Worm (Caenorhabditis elegans) whole organism, L1 larva: ENCODE measurements around the gene twk-9.

Experiments used
- C04F5.9 ChIP-seq: sonication (generic microtip); optimal IDR thresholded peaks from 2 replicates; lab custom pipeline; 2016; ENCODE audit warnings: missing genetic modification characterization, missing compliant biosample characterization
- aha-1 ChIP-seq: fragments of 150-350 bp; optimal IDR thresholded peaks from 2 replicates; lab custom pipeline; 2014; ENCODE audit warnings: missing biosample characterization, missing genetic modification characterization
- alr-1 ChIP-seq: fragments of 200-800 bp; sonication (Bioruptor generic); optimal IDR thresholded peaks from 2 replicates; lab custom pipeline; 2018; ENCODE audit warnings: borderline replicate concordance, mild to moderate bottlenecking, missing genetic modification characterization, missing compliant biosample characterization
- ceh-88 ChIP-seq: fragments of 200-800 bp; sonication (Bioruptor generic); IDR thresholded peaks from 2 replicates; pipeline ENCODE4 v1.3.6; 2022; ENCODE audit warnings: missing genetic modification characterization, missing compliant biosample characterization
- ces-1 ChIP-seq: fragments of 150-350 bp; optimal IDR thresholded peaks from 2 replicates; lab custom pipeline; 2014; ENCODE audit warnings: missing biosample characterization, missing genetic modification reagents, missing genetic modification characterization
- efl-1 ChIP-seq, 4 experiments: fragments of 150-350 bp; optimal IDR thresholded peaks in 3 of 4; peaks in 1 of 4; 1 replicate in 1 of 4; 2 replicates in 3 of 4; lab custom pipeline; 2014; ENCODE audit warnings: missing biosample characterization in 2 of 4, missing genetic modification characterization in 2 of 4, missing genetic modification reagents in 2 of 4
- efl-3 ChIP-seq: fragments of 200-800 bp; sonication (Bioruptor generic); optimal IDR thresholded peaks from 2 replicates; lab custom pipeline; 2018; ENCODE audit warnings: mild to moderate bottlenecking, missing genetic modification characterization, missing compliant biosample characterization
- egl-27 ChIP-seq, 2 experiments: fragments of 150-350 bp in 1 of 2; sonication (generic microtip); optimal IDR thresholded peaks; 3 replicates each; lab custom pipeline; 2017 to 2018; ENCODE audit warnings: missing biosample characterization in 2 of 2, missing genetic modification characterization in 2 of 2, missing genetic modification reagents in 2 of 2
- elt-2 ChIP-seq: sonication (generic microtip); optimal IDR thresholded peaks from 2 replicates; lab custom pipeline; 2016; ENCODE audit warnings: missing genetic modification characterization, mild to moderate bottlenecking, inconsistent platforms, missing compliant biosample characterization, missing genetic modification reagents
- fkh-10 ChIP-seq: sonication (generic microtip); optimal IDR thresholded peaks from 2 replicates; lab custom pipeline; 2017; ENCODE audit warnings: missing biosample characterization, missing genetic modification reagents, missing genetic modification characterization
- fkh-4 ChIP-seq: sonication (generic microtip); optimal IDR thresholded peaks from 2 replicates; lab custom pipeline; 2016; ENCODE audit warnings: missing compliant biosample characterization, missing genetic modification characterization, borderline replicate concordance
- fkh-8 ChIP-seq: sonication (generic microtip); optimal IDR thresholded peaks from 2 replicates; lab custom pipeline; 2016; ENCODE audit warnings: mild to moderate bottlenecking, missing genetic modification characterization, missing compliant biosample characterization
- fos-1 ChIP-seq: fragments of 150-350 bp; optimal IDR thresholded peaks from 2 replicates; lab custom pipeline; 2014; ENCODE audit warnings: missing biosample characterization, missing genetic modification characterization
- grh-1 ChIP-seq: fragments of 200-800 bp; sonication (Bioruptor generic); IDR thresholded peaks from 2 replicates; pipeline ENCODE4 v1.3.6; 2022; ENCODE audit warnings: missing genetic modification reagents, missing genetic modification characterization, missing compliant biosample characterization
- hlh-4 ChIP-seq: sonication (generic microtip); optimal IDR thresholded peaks from 2 replicates; lab custom pipeline; 2016; ENCODE audit warnings: mild to moderate bottlenecking, missing genetic modification characterization, missing compliant biosample characterization
- irx-1 ChIP-seq: sonication (generic microtip); optimal IDR thresholded peaks from 2 replicates; lab custom pipeline; 2016; ENCODE audit warnings: missing genetic modification characterization, missing compliant biosample characterization
- jun-1 ChIP-seq: fragments of 150-350 bp; optimal IDR thresholded peaks from 2 replicates; lab custom pipeline; 2014; ENCODE audit warnings: missing biosample characterization, missing genetic modification reagents, missing genetic modification characterization
- lin-14 ChIP-seq: fragments of 200-800 bp; sonication (Bioruptor generic); optimal IDR thresholded peaks from 2 replicates; lab custom pipeline; 2018; ENCODE audit warnings: mild to moderate bottlenecking, missing genetic modification characterization, moderate library complexity, missing compliant biosample characterization
- mdl-1 ChIP-seq, 2 experiments: fragments of 150-350 bp; optimal IDR thresholded peaks; 2 replicates each; lab custom pipeline; 2014 to 2017; ENCODE audit warnings: missing biosample characterization in 2 of 2, missing genetic modification characterization in 2 of 2, inconsistent platforms in 1 of 2
- mef-2 ChIP-seq: fragments of 150-350 bp; optimal IDR thresholded peaks from 2 replicates; lab custom pipeline; 2014; ENCODE audit warnings: missing biosample characterization, missing genetic modification characterization
- nhr-11 ChIP-seq: fragments of 150-350 bp; optimal IDR thresholded peaks from 2 replicates; lab custom pipeline; 2014; ENCODE audit warnings: missing biosample characterization, missing genetic modification characterization
- nhr-19 ChIP-seq: fragments of 200-800 bp; sonication (Bioruptor generic); conservative IDR thresholded peaks from 2 replicates; pipeline ENCODE4 v1.3.6; 2022; ENCODE audit warnings: missing genetic modification characterization, missing compliant biosample characterization
- nhr-20 ChIP-seq: sonication (generic microtip); optimal IDR thresholded peaks from 2 replicates; lab custom pipeline; 2016; ENCODE audit warnings: mild to moderate bottlenecking, missing genetic modification characterization, missing compliant biosample characterization
- nhr-71 ChIP-seq: sonication (generic microtip); optimal IDR thresholded peaks from 2 replicates; lab custom pipeline; 2016; ENCODE audit warnings: mild to moderate bottlenecking, missing genetic modification characterization, moderate library complexity, missing compliant biosample characterization
- nhr-76 ChIP-seq: sonication (generic microtip); optimal IDR thresholded peaks from 2 replicates; lab custom pipeline; 2017; ENCODE audit warnings: missing biosample characterization, missing genetic modification characterization
- nhr-85 ChIP-seq: sonication (generic microtip); peaks from one replicate; lab custom pipeline; 2016; ENCODE audit warnings: missing genetic modification characterization, inconsistent platforms, missing compliant biosample characterization
- pag-3 ChIP-seq: sonication (generic microtip); optimal IDR thresholded peaks from 2 replicates; lab custom pipeline; 2017; ENCODE audit warnings: missing genetic modification characterization, mild to moderate bottlenecking, missing compliant biosample characterization, antibody characterized with exemption, borderline replicate concordance; ENCODE audit not compliant: insufficient read depth
- pax-3 ChIP-seq: fragments of 200-800 bp; sonication (Bioruptor generic); optimal IDR thresholded peaks from 2 replicates; lab custom pipeline; 2018; ENCODE audit warnings: mild to moderate bottlenecking, missing genetic modification characterization, moderate library complexity, missing compliant biosample characterization
- rnt-1 ChIP-seq: sonication (generic microtip); optimal IDR thresholded peaks from 2 replicates; lab custom pipeline; 2016; ENCODE audit warnings: mild to moderate bottlenecking, missing genetic modification characterization, moderate library complexity, missing compliant biosample characterization
- snpc-4 ChIP-seq: fragments of 150-350 bp; optimal IDR thresholded peaks from 2 replicates; lab custom pipeline; 2014; ENCODE audit warnings: missing biosample characterization, missing genetic modification characterization
- sup-37 ChIP-seq: fragments of 200-800 bp; sonication (Bioruptor generic); optimal IDR thresholded peaks from 2 replicates; lab custom pipeline; 2018; ENCODE audit warnings: mild to moderate bottlenecking, missing genetic modification characterization, missing compliant biosample characterization
- swsn-7 ChIP-seq: sonication (generic microtip); optimal IDR thresholded peaks from 2 replicates; lab custom pipeline; 2016; ENCODE audit warnings: missing genetic modification characterization, missing compliant biosample characterization
- tlp-1 ChIP-seq: fragments of 150-350 bp; optimal IDR thresholded peaks from 2 replicates; lab custom pipeline; 2014; ENCODE audit warnings: missing biosample characterization, missing genetic modification characterization
- unc-30 ChIP-seq: sonication (generic microtip); optimal IDR thresholded peaks from 2 replicates; lab custom pipeline; 2017; ENCODE audit warnings: missing biosample characterization, missing genetic modification characterization
- unc-86 ChIP-seq: sonication (generic microtip); optimal IDR thresholded peaks from 2 replicates; lab custom pipeline; 2016; ENCODE audit warnings: missing genetic modification characterization, missing compliant biosample characterization
- unc-98 ChIP-seq: fragments of 200-800 bp; sonication (Bioruptor generic); IDR thresholded peaks from 2 replicates; pipeline ENCODE4 v1.3.6; 2022; ENCODE audit warnings: missing genetic modification characterization, missing compliant biosample characterization
- zag-1 ChIP-seq: fragments of 150-350 bp; optimal IDR thresholded peaks from 2 replicates; lab custom pipeline; 2014; ENCODE audit warnings: missing biosample characterization, missing genetic modification characterization
- zip-4 ChIP-seq: fragments of 200-800 bp; sonication (Bioruptor generic); optimal IDR thresholded peaks from 2 replicates; lab custom pipeline; 2018; ENCODE audit warnings: mild to moderate bottlenecking, missing genetic modification characterization, moderate library complexity, missing compliant biosample characterization
- ztf-11 ChIP-seq, 2 experiments: sonication (generic microtip); optimal IDR thresholded peaks; 2 replicates each; lab custom pipeline; 2016 to 2017; ENCODE audit warnings: missing genetic modification characterization in 2 of 2, missing biosample characterization in 1 of 2, missing compliant biosample characterization in 1 of 2

twk-9 gene

DNA sequence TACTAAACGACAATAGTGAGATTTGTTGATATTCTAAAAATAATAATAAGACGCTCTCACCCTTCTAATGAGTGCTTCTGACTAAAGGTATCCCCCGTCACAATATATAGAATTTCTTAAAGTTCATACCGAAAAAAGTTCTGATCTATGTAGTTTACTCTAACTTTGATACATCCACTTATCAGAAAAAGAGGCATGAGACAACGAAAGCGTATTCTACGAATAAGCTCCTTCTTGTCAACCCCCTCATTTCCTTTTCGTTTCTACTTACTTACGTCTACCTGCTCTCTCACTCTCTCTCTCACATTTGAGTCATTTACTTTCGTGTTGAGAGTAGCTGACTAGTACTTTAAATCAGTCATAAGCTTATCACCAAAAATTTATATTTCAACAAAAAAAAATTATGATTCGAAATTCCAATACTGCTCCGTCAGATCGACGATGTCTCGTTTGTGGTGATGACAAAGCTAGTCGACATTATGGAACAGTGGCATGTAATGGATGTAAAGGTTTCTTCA is 32.6 kb downstream of the twk-9 start (continued):
- TF ChIP-seq fkh-4 (tag; lab: Kevin White, UChicago): no peak
- no peak for TF ChIP-seq alr-1 (tag; lab: Kevin White, UChicago)
- no peak for TF ChIP-seq zip-4
- TF ChIP-seq nhr-76 (tag; lab: Kevin White, UChicago): no peak
- no peak for TF ChIP-seq mef-2 (tag; lab: Kevin White, UChicago)
- TF ChIP-seq jun-1 (tag; lab: Kevin White, UChicago): no peak
- no peak for TF ChIP-seq fos-1
- no peak for TF ChIP-seq unc-86 (tag; lab: Kevin White, UChicago)
- TF ChIP-seq aha-1: no peak
- no peak for TF ChIP-seq ztf-11 (tag; optimal IDR thresholded peaks at IDR 0.05; lab: Kevin White, UChicago)
- TF ChIP-seq fkh-8 (tag; lab: Kevin White, UChicago): peak; percentile 96
- no peak for TF ChIP-seq hlh-4 (tag; lab: Kevin White, UChicago)
- no peak for TF ChIP-seq unc-98 (GFP tag; lab: Robert Waterston, UW)
- TF ChIP-seq snpc-4 (tag; lab: Kevin White, UChicago): no peak

DNA sequence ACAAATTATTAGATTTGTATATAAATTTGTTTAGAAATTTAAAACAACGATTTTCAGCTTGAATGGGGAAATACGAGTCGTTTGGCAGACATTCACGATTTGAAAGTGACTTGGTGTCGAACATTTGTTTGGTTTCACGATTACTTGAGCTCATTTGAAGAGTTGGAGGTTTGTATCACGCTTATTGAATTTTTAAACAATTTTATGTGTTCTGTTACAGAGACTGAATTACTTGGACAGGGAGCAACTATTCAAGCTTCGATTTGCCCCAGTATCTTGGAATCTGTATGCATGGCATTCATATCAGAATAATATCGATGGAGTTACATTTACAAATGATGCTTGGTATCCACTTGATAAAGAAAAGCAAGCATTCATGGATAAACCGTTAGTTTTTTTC is 34.2 kb downstream of the twk-9 start:
- TF ChIP-seq unc-30 (no peak), mdl-1 (tag; optimal IDR thresholded peaks at IDR 0.05; lab: Kevin White, UChicago) (no peak), efl-3 (no peak), zag-1 (tag; lab: Kevin White, UChicago) (no peak), fkh-10 (no peak), nhr-85 (no peak), egl-27 (tag; optimal IDR thresholded peaks at IDR 0.05; lab: Kevin White, UChicago) (no peak), rnt-1 (no peak), sup-37 (GFP tag; lab: Kevin White, UChicago) (no peak), nhr-11 (tag; lab: Kevin White, UChicago) (no peak), efl-1 (optimal IDR thresholded peaks at IDR 0.05; lab: Kevin White, UChicago) (no peak), efl-1 (GFP tag; optimal IDR thresholded peaks at IDR 0.05 in 1 of 2; lab: Kevin White, UChicago) (no peak), ceh-88 (no peak), nhr-19 (GFP tag; lab: Robert Waterston, UW) (no peak), irx-1 (tag; lab: Kevin White, UChicago) (no peak), lin-14 (GFP tag; lab: Kevin White, UChicago) (no peak), elt-2 (tag; lab: Kevin White, UChicago) (no peak), tlp-1 (tag; lab: Kevin White, UChicago) (no peak), nhr-71 (tag; lab: Kevin White, UChicago) (no peak)

DNA sequence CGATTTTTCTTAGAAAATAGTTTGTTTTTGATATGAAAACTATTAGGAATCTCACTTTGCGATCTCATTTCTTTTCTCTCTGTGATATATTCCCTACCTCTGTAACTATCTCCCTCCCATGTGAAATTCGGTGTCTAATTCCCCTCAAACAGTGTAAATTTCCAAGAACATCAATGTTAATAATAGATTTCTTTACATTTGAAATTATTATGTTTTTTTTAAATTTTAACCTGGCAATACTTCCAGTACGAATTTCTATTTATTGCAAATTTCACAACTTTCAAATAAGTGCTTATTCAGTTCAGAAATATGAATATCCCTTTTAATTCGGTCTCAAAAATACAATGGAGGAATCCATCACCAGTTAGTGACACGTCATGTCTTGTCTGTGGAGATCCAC is 35.4 kb downstream of the twk-9 start, which contains the start of gene nhr-100:
nhr-100 (plus strand) TSS at position 301 of the 400 bp plus-strand sequence.
- TF ChIP-seq grh-1 (GFP tag; lab: Robert Waterston, UW): no peak
- no peak for TF ChIP-seq nhr-20 (tag; lab: Kevin White, UChicago)
- TF ChIP-seq elt-2 (tag; lab: Kevin White, UChicago): no peak
- TF ChIP-seq pag-3: no peak
- TF ChIP-seq C04F5.9 (tag; lab: Kevin White, UChicago): no peak
- no peak for TF ChIP-seq zip-4
- no peak for TF ChIP-seq nhr-85
- TF ChIP-seq tlp-1 (tag; lab: Kevin White, UChicago): no peak
- TF ChIP-seq pax-3 (tag; lab: Kevin White, UChicago): no peak
- TF ChIP-seq ces-1: no peak
- no peak for TF ChIP-seq swsn-7
- TF ChIP-seq, all 84 proteins: peak for 0
